Worm (Caenorhabditis elegans) whole organism, mixed stage, embryonic: Measurements from ENCODE around the gene coh-3.

Experiments used
- cnd-1 ChIP-seq: fragments of 200-800 bp; sonication (Bioruptor generic); optimal IDR thresholded peaks from 2 replicates; lab custom pipeline; 2018; ENCODE audit warnings: mild to moderate bottlenecking, missing genetic modification characterization, missing compliant biosample characterization
- snpc-4 ChIP-seq: fragments of 150-350 bp; optimal IDR thresholded peaks from 2 replicates; lab custom pipeline; 2014; ENCODE audit warnings: missing biosample characterization, missing genetic modification characterization
- unc-39 ChIP-seq: fragments of 150-350 bp; optimal IDR thresholded peaks from 2 replicates; lab custom pipeline; 2014; ENCODE audit warnings: missing biosample characterization, missing genetic modification characterization

DNA sequence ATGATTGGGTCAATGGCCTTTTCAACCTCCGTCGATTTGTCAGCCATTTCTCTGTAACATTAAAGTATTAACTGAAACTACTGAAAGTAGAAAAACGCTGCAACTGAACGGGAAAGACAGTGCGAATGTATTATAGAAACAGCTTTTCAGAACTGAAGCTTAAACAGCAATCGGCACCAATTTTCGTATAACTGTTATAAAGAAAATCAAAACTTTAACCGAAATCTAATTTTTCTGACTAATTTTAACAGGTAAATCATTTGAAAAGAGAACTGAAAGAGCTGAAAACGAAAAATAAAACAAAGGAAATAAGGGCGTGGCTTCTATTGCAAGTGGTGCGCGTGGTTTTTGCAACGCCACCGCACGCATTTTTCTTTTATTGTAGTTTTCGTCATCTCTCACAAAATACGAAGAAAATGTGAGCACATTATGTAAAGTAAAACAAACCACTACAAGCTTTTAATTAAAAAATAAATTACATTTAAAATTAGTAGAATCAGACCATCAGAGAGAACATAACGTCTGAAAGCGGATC lies 32.2 kb upstream of the coh-3 start, which contains the start of gene rrsr-1:
- TF ChIP-seq cnd-1 (no peak), unc-39 (tag; lab: Kevin White, UChicago) (no peak), snpc-4 (no peak)
